Worm (Caenorhabditis elegans): Measurements from ENCODE around the gene F36D3.4.

F36D3.4 gene

ce11 chrV:16536701-16537100 is 19.2 kb upstream of the F36D3.4 start, which contains the start of gene Y32B12B.1:
Gene Y32B12B.1, plus strand, starts transcription at chrV:16537001.
- TF ChIP-seq lin-13 (GFP tag; optimal IDR thresholded peaks at IDR 0.05) = no peak
- TF ChIP-seq ztf-4 (tag; optimal IDR thresholded peaks at IDR 0.05) = no peak

- TF ChIP-seq nhr-237 (tag; optimal IDR thresholded peaks at IDR 0.05) = no peak
Measured at ce11 chrV:16535172-16535571, 17.7 kb upstream of the F36D3.4 start, which contains the start of gene Y32B12B.8. Gene Y32B12B.8, plus strand, starts transcription at chrV:16535472.

- no peak for TF ChIP-seq ztf-11 (tag; optimal IDR thresholded peaks at IDR 0.05)
- TF ChIP-seq unc-62 (GFP tag; optimal IDR thresholded peaks at IDR 0.05) = no peak
- no peak for TF ChIP-seq ceh-16 (tag; optimal IDR thresholded peaks at IDR 0.05)
- TF ChIP-seq nhr-25 (tag; optimal IDR thresholded peaks at IDR 0.05) = no peak
- TF ChIP-seq ZK546.5 (tag; optimal IDR thresholded peaks at IDR 0.05) = no peak
- no peak for TF ChIP-seq peb-1 (tag; optimal IDR thresholded peaks at IDR 0.05)
- no peak for TF ChIP-seq R02D3.7 (tag; optimal IDR thresholded peaks at IDR 0.05)
- TF ChIP-seq elt-3 (tag; optimal IDR thresholded peaks at IDR 0.05) = no peak
- TF ChIP-seq ztf-1 (GFP tag; conservative IDR thresholded peaks at IDR 0.05) = no peak
- TF ChIP-seq unc-55 (GFP tag; optimal IDR thresholded peaks at IDR 0.05) = no peak
- TF ChIP-seq lin-13 (GFP tag; optimal IDR thresholded peaks at IDR 0.05) = no peak
- TF ChIP-seq egl-27 (tag; optimal IDR thresholded peaks at IDR 0.05) = no peak
- TF ChIP-seq sem-4 (tag; optimal IDR thresholded peaks at IDR 0.05) = no peak
- no peak for TF ChIP-seq lin-39 (tag; optimal IDR thresholded peaks at IDR 0.05)
- no peak for TF ChIP-seq nhr-12 (tag; optimal IDR thresholded peaks at IDR 0.05)
- TF ChIP-seq mab-5 (tag; optimal IDR thresholded peaks at IDR 0.05) = no peak
- no peak for TF ChIP-seq mdl-1 (tag; optimal IDR thresholded peaks at IDR 0.05)
Measured at ce11 chrV:16534000-16534399, 16.5 kb upstream of the F36D3.4 start, which contains the start of gene cpr-2. Gene cpr-2, minus strand, starts transcription at chrV:16534100.

ce11 chrV:16527796-16528195 is 10.3 kb upstream of the F36D3.4 start, which contains the start of gene F36D3.16:
Gene F36D3.16, plus strand, starts transcription at chrV:16528096.
- TF ChIP-seq F13H6.1 (tag; optimal IDR thresholded peaks at IDR 0.05) (no peak), mdl-1 (tag; optimal IDR thresholded peaks at IDR 0.05) (no peak), skn-1 (tag; optimal IDR thresholded peaks at IDR 0.05) (no peak), elt-3 (tag; optimal IDR thresholded peaks at IDR 0.05) (no peak), ztf-4 (tag; optimal IDR thresholded peaks at IDR 0.05) (no peak), alr-1 (tag; optimal IDR thresholded peaks at IDR 0.05) (no peak), nhr-237 (tag; optimal IDR thresholded peaks at IDR 0.05) (no peak), Y55F3AM.14 (GFP tag; optimal IDR thresholded peaks at IDR 0.05) (no peak), C34F6.9 (tag; optimal IDR thresholded peaks at IDR 0.05) (no peak), ZK546.5 (tag; optimal IDR thresholded peaks at IDR 0.05) (no peak), crh-2 (tag; optimal IDR thresholded peaks at IDR 0.05) (no peak), unc-55 (GFP tag; optimal IDR thresholded peaks at IDR 0.05) (no peak)

DNA sequence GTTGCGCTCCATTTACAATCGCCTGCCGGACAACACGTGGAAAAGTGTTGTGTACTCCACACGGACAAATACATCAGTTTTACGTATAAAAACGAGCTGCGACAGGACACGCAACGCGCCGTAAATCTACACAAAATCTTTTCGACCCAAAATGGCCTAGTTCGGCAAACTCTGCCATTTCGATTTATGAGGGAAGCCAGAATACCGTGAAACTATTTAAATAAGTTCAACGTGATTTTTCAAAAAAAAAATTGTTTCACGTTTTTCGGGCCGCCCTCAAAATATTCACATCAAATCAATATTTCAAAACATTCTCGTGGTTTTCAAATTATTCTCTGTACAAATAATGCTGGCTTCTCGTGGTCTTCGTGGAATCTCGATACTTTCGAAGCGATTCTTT is 9.3 kb upstream of the F36D3.4 start, which contains the start of gene F36D3.8:
TSS of gene F36D3.8 (plus strand) at position 301 of the 400 bp plus-strand sequence.
- TF ChIP-seq nhr-21 (tag; optimal IDR thresholded peaks at IDR 0.05) = no peak
- TF ChIP-seq ZK546.5 (tag; optimal IDR thresholded peaks at IDR 0.05) = no peak
- TF ChIP-seq ceh-82 (tag; optimal IDR thresholded peaks at IDR 0.05) = no peak
- no peak for TF ChIP-seq nhr-77 (tag; optimal IDR thresholded peaks at IDR 0.05)
- no peak for TF ChIP-seq ama-1 (optimal IDR thresholded peaks at IDR 0.05)
- no peak for TF ChIP-seq fos-1 (tag; optimal IDR thresholded peaks at IDR 0.05)
- TF ChIP-seq ceh-16 (tag; optimal IDR thresholded peaks at IDR 0.05) = no peak
- no peak for TF ChIP-seq skn-1 (tag; optimal IDR thresholded peaks at IDR 0.05)
- no peak for TF ChIP-seq gmeb-1 (tag; optimal IDR thresholded peaks at IDR 0.05)
- no peak for TF ChIP-seq zag-1 (tag; optimal IDR thresholded peaks at IDR 0.05)
- no peak for TF ChIP-seq elt-3 (tag; optimal IDR thresholded peaks at IDR 0.05)
- TF ChIP-seq Y55F3AM.14 (GFP tag; optimal IDR thresholded peaks at IDR 0.05) = no peak
- TF ChIP-seq lsy-2 (tag; optimal IDR thresholded peaks at IDR 0.05) = no peak
- no peak for TF ChIP-seq alr-1 (tag; optimal IDR thresholded peaks at IDR 0.05)
- no peak for TF ChIP-seq egl-27 (tag; optimal IDR thresholded peaks at IDR 0.05)
- no peak for TF ChIP-seq nhr-12 (tag; optimal IDR thresholded peaks at IDR 0.05)
- TF ChIP-seq lin-13 (GFP tag; optimal IDR thresholded peaks at IDR 0.05) = no peak
- TF ChIP-seq sem-4 (tag; optimal IDR thresholded peaks at IDR 0.05) = no peak
- no peak for TF ChIP-seq sma-9 (GFP tag; optimal IDR thresholded peaks at IDR 0.05)
- TF ChIP-seq sma-9 (tag; optimal IDR thresholded peaks at IDR 0.05) = no peak
- TF ChIP-seq nhr-23 (tag; optimal IDR thresholded peaks at IDR 0.05) = no peak
